Fruit fly (Drosophila melanogaster): ENCODE data around the gene ppk30.

The ppk30 gene

DNA sequence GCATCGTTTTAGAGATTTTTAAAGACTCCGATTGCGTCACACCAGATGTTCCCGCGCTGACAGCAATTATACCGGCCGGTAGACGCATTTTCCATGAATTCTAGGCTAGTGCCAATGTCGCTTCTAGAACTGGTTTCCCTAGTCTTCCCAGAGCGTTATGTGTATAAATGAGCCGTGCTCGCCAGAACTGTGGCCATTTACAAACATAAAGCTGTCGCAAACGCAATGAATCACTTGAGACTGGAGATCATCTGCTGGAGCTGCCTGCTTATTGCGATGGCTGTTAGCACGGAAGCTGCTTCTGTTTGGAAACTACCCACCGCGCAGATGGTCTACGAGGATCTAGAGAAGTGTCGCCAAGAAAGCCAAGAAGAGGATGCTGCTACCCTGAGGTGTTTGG lies 45.4 kb downstream of the ppk30 start, which contains the start of gene Obp99d:
TSS of gene Obp99d (plus strand) at position 192 of the 400 bp plus-strand sequence.
- TF ChIP-seq dl (GFP tag; optimal IDR thresholded peaks at IDR 0.05; ENCODE audit: insufficient read depth in 1 of 2, partially characterized antibody in 2 of 2): no peak
- TF ChIP-seq dmrt93B (GFP tag; optimal IDR thresholded peaks at IDR 0.05): no peak
- TF ChIP-seq Vsx2 (GFP tag; optimal IDR thresholded peaks at IDR 0.05; ENCODE audit: partially characterized antibody): no peak
- no peak for TF ChIP-seq jim (GFP tag; optimal IDR thresholded peaks at IDR 0.05)

DNA sequence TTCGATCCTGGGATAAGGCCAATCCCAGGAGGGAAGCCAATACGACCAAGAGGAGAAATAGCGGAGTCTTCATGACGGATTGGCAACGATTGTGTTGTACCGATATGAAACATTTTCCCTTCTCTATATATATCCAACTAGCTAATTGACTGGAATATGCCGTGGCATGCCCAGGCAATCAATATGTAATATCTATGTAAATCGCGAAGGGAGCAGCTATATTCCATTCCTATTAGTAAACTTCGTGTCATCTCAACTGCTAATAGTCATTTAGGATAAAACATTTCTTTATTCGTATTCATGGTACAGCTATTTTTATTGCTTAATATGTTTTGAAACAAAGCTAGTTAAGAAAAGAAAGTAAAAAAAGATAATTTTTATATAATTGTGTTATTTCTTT lies 46.3 kb downstream of the ppk30 start, which contains the start of gene Dup99B:
TSS of gene Dup99B (minus strand) at position 101 of the 400 bp plus-strand sequence.
- no peak for TF ChIP-seq N (GFP tag; optimal IDR thresholded peaks at IDR 0.05)
- TF ChIP-seq jim (GFP tag; optimal IDR thresholded peaks at IDR 0.05): no peak
- TF ChIP-seq Myc (optimal IDR thresholded peaks at IDR 0.05): no peak
- TF ChIP-seq usp (GFP tag; optimal IDR thresholded peaks at IDR 0.05): no peak
- no peak for TF ChIP-seq Sp1 (GFP tag; optimal IDR thresholded peaks at IDR 0.05)
- TF ChIP-seq lola (GFP tag; optimal IDR thresholded peaks at IDR 0.05): no peak
- no peak for TF ChIP-seq Hnf4 (GFP tag; optimal IDR thresholded peaks at IDR 0.05)
- TF ChIP-seq rgr (GFP tag; optimal IDR thresholded peaks at IDR 0.05): no peak
- TF ChIP-seq pan (optimal IDR thresholded peaks at IDR 0.05): no peak
- TF ChIP-seq Hr78 (GFP tag; optimal IDR thresholded peaks at IDR 0.05): no peak
- TF ChIP-seq h (GFP tag; optimal IDR thresholded peaks at IDR 0.05): no peak
- TF ChIP-seq sage (GFP tag; optimal IDR thresholded peaks at IDR 0.05): no peak
- no peak for TF ChIP-seq OdsH (GFP tag; optimal IDR thresholded peaks at IDR 0.05)
- TF ChIP-seq woc (GFP tag; optimal IDR thresholded peaks at IDR 0.05): no peak

DNA sequence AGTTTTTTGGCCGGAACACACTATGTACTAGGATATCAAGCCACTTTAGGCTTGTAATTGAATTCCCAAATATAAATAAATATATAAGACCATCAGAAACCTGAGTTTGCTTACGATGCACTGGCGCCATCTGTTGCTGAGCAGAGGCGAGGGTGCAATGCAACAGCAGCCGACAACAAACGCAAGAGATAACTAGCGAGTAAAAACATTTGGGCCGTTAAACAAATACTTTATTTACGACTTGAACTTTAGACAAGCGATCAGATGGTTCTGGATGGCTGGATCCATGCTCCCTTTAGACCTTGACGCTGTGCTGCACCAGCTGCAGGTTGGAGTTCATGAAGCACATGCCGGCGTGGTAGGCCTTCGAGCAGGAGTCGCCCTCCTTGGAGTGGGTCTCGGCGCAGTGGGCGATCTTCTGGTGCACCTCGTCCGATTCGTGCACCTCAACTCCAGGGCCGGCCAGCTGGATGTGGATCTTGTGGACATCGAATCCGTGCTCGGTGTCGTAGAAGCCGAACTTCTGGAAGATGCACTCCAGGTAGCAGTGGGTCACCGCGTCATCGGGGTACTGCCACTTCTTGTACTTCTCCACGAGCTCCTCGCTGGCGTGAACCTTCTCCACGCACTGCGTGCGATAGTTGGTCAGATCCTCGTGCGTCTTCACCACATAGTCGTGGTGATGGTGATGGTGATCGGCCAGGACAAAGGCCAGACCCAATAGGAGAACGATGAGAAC lies 47.3 kb downstream of the ppk30 start:
- no peak for TF ChIP-seq sage (GFP tag; optimal IDR thresholded peaks at IDR 0.05)
- no peak for TF ChIP-seq Rel (GFP tag; optimal IDR thresholded peaks at IDR 0.05)
- TF ChIP-seq Rel (tag; optimal IDR thresholded peaks at IDR 0.05): no peak
- no peak for TF ChIP-seq Sp1 (GFP tag; optimal IDR thresholded peaks at IDR 0.05)
- peak; percentile 52 for TF ChIP-seq Hr83 (GFP tag; optimal IDR thresholded peaks at IDR 0.05; ENCODE audit: poor library complexity, severe bottlenecking)
- no peak for TF ChIP-seq fru (GFP tag; optimal IDR thresholded peaks at IDR 0.05)
- peak; percentile 8 for TF ChIP-seq brk (GFP tag; optimal IDR thresholded peaks at IDR 0.05)

DNA sequence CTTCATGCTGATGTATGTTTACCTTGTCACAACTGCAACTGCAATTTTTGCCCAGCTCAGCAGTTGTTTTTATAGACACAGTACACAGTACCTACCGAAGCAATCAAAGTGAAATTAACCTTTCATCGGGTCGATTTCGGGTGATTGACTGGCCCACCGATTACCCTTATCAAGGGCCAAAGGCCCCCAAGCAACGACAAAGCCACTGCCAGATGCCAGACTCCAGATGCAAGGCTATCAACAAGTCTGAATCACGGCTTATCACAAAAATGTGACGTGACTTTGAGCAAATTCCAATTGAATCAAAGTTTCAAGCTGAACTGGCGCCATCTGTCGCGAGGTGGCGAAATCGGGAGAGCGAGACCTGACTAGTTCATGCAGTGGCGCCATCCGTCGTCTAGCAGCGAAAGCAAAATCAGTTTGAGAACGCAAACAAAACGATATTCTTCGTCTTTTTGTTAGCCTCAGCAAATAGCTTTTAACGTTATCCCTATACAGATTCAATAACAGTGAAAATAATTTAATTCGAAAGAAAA lies 47.9 kb downstream of the ppk30 start, which contains the start of gene Obp99b:
TSS of gene Obp99b (minus strand) at position 115 of the 536 bp plus-strand sequence.
- TF ChIP-seq br (GFP tag; optimal IDR thresholded peaks at IDR 0.05) (peak; percentile 49), Hr83 (GFP tag; optimal IDR thresholded peaks at IDR 0.05; ENCODE audit: poor library complexity, severe bottlenecking) (no peak), GATAd (GFP tag; optimal IDR thresholded peaks at IDR 0.05) (peak; percentile 31), fru (GFP tag; optimal IDR thresholded peaks at IDR 0.05) (peak; percentile 16), h (GFP tag; optimal IDR thresholded peaks at IDR 0.05) (peak; percentile 28), Myc (optimal IDR thresholded peaks at IDR 0.05) (no peak), foxo (GFP tag; optimal IDR thresholded peaks at IDR 0.05) (peak in 1 of 2 experiments; percentile 49), OdsH (GFP tag; optimal IDR thresholded peaks at IDR 0.05) (peak; percentile 35), woc (GFP tag; optimal IDR thresholded peaks at IDR 0.05) (no peak), Hnf4 (GFP tag; optimal IDR thresholded peaks at IDR 0.05) (peak; percentile 24), usp (GFP tag; optimal IDR thresholded peaks at IDR 0.05) (no peak), Sp1 (GFP tag; optimal IDR thresholded peaks at IDR 0.05) (peak; percentile 36), rgr (GFP tag; optimal IDR thresholded peaks at IDR 0.05) (peak; percentile 38), HLH106 (tag; optimal IDR thresholded peaks at IDR 0.05) (peak; percentile 4), sv (GFP tag; optimal IDR thresholded peaks at IDR 0.05) (no peak), CG9705 (GFP tag; optimal IDR thresholded peaks at IDR 0.05) (peak; percentile 37), dl (GFP tag; optimal IDR thresholded peaks at IDR 0.05; ENCODE audit: insufficient read depth in 1 of 2, partially characterized antibody in 2 of 2) (no peak)

DNA sequence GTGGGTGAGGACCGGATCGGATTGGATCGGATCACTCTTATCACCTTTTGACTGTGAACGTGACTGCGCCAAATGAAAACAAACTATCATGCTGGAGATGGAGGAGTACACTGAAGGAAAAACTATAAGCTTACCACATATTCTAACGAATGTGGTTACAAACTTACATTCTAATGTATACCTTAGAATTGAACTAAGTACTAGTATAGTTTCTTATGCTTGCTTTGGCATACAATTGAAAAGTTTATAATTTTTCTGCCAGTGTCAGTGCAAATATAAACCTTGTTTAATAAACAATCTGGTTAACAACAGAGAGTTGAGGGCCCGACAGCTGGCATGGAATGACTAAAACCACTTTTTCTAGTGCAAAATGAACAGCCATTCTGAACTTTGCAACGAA lies 48.6 kb downstream of the ppk30 start:
- no peak for TF ChIP-seq sv (GFP tag; optimal IDR thresholded peaks at IDR 0.05)
- TF ChIP-seq psq (GFP tag; optimal IDR thresholded peaks at IDR 0.05): no peak
- TF ChIP-seq Hr78 (GFP tag; optimal IDR thresholded peaks at IDR 0.05): no peak
- no peak for TF ChIP-seq GATAd (GFP tag; optimal IDR thresholded peaks at IDR 0.05)
- TF ChIP-seq Dif (GFP tag; optimal IDR thresholded peaks at IDR 0.05; ENCODE audit: partially characterized antibody): no peak
- TF ChIP-seq Sp1 (GFP tag; optimal IDR thresholded peaks at IDR 0.05): no peak
- no peak for TF ChIP-seq rgr (GFP tag; optimal IDR thresholded peaks at IDR 0.05)
- no peak for TF ChIP-seq dsf (GFP tag; optimal IDR thresholded peaks at IDR 0.05; ENCODE audit: borderline replicate concordance)
- no peak for TF ChIP-seq tai (GFP tag; optimal IDR thresholded peaks at IDR 0.05)
- no peak for TF ChIP-seq sage (GFP tag; optimal IDR thresholded peaks at IDR 0.05)
